Worm (Caenorhabditis elegans) whole organism, L1 larva: ENCODE measurements around the gene ZK353.3.
A peak's percentile ranks its signal among the peaks of the same experiment; 100 is the strongest.

ENCODE experiments used
- C04F5.9 ChIP-seq: sonication (generic microtip); optimal IDR thresholded peaks from 2 replicates; lab custom pipeline; 2016; ENCODE audit warnings: missing genetic modification characterization, missing compliant biosample characterization
- C16A3.4 ChIP-seq: fragments of 150-350 bp; optimal IDR thresholded peaks from 2 replicates; lab custom pipeline; 2014; ENCODE audit warnings: missing biosample characterization, missing genetic modification characterization
- blmp-1 ChIP-seq: fragments of 150-350 bp; optimal IDR thresholded peaks from 2 replicates; lab custom pipeline; 2014; ENCODE audit warnings: missing biosample characterization, missing genetic modification characterization
- ceh-63 ChIP-seq: fragments of 200-800 bp; sonication (Bioruptor generic); optimal IDR thresholded peaks from 2 replicates; lab custom pipeline; 2018; ENCODE audit warnings: mild to moderate bottlenecking, missing genetic modification characterization, missing compliant biosample characterization
- ceh-8 ChIP-seq: fragments of 200-800 bp; sonication (Bioruptor generic); optimal IDR thresholded peaks from 2 replicates; lab custom pipeline; 2018; ENCODE audit warnings: mild to moderate bottlenecking, missing genetic modification characterization, moderate library complexity, missing compliant biosample characterization
- ceh-88 ChIP-seq: fragments of 200-800 bp; sonication (Bioruptor generic); IDR thresholded peaks from 2 replicates; pipeline ENCODE4 v1.3.6; 2022; ENCODE audit warnings: missing genetic modification characterization, missing compliant biosample characterization
- ceh-90 ChIP-seq: sonication (generic microtip); optimal IDR thresholded peaks from 2 replicates; lab custom pipeline; 2016; ENCODE audit warnings: missing genetic modification characterization, missing compliant biosample characterization
- ces-1 ChIP-seq: fragments of 150-350 bp; optimal IDR thresholded peaks from 2 replicates; lab custom pipeline; 2014; ENCODE audit warnings: missing biosample characterization, missing genetic modification reagents, missing genetic modification characterization
- dpl-1 ChIP-seq, 3 experiments: fragments of 150-350 bp in 2 of 3; sonication (generic microtip) in 1 of 3; optimal IDR thresholded peaks; 2 replicates each; lab custom pipeline; 2014 to 2017; ENCODE audit warnings: missing biosample characterization in 3 of 3, missing genetic modification characterization in 3 of 3, missing genetic modification reagents in 3 of 3
- dsc-1 ChIP-seq: sonication (generic microtip); optimal IDR thresholded peaks from 2 replicates; lab custom pipeline; 2016; ENCODE audit warnings: mild to moderate bottlenecking, missing genetic modification characterization, missing compliant biosample characterization
- efl-1 ChIP-seq, 4 experiments: fragments of 150-350 bp; optimal IDR thresholded peaks in 3 of 4; peaks in 1 of 4; 1 replicate in 1 of 4; 2 replicates in 3 of 4; lab custom pipeline; 2014; ENCODE audit warnings: missing biosample characterization in 2 of 4, missing genetic modification characterization in 2 of 4, missing genetic modification reagents in 2 of 4
- efl-3 ChIP-seq: fragments of 200-800 bp; sonication (Bioruptor generic); optimal IDR thresholded peaks from 2 replicates; lab custom pipeline; 2018; ENCODE audit warnings: mild to moderate bottlenecking, missing genetic modification characterization, missing compliant biosample characterization
- egl-13 ChIP-seq: sonication (generic microtip); optimal IDR thresholded peaks from 2 replicates; lab custom pipeline; 2016; ENCODE audit warnings: missing genotype, missing genetic modification reagents, missing genetic modification characterization, missing compliant biosample characterization
- ets-5 ChIP-seq: fragments of 200-800 bp; sonication (Bioruptor generic); IDR thresholded peaks from 2 replicates; pipeline ENCODE4 v1.3.6; 2022; ENCODE audit warnings: missing genetic modification characterization, missing compliant biosample characterization
- fkh-8 ChIP-seq: sonication (generic microtip); optimal IDR thresholded peaks from 2 replicates; lab custom pipeline; 2016; ENCODE audit warnings: mild to moderate bottlenecking, missing genetic modification characterization, missing compliant biosample characterization
- grh-1 ChIP-seq: fragments of 200-800 bp; sonication (Bioruptor generic); IDR thresholded peaks from 2 replicates; pipeline ENCODE4 v1.3.6; 2022; ENCODE audit warnings: missing genetic modification reagents, missing genetic modification characterization, missing compliant biosample characterization
- hlh-17 ChIP-seq: fragments of 200-800 bp; sonication (Bioruptor generic); optimal IDR thresholded peaks from 2 replicates; lab custom pipeline; 2018; ENCODE audit warnings: missing genetic modification characterization, mild to moderate bottlenecking, missing compliant biosample characterization, moderate library complexity, borderline replicate concordance
- irx-1 ChIP-seq: sonication (generic microtip); optimal IDR thresholded peaks from 2 replicates; lab custom pipeline; 2016; ENCODE audit warnings: missing genetic modification characterization, missing compliant biosample characterization
- jun-1 ChIP-seq: fragments of 150-350 bp; optimal IDR thresholded peaks from 2 replicates; lab custom pipeline; 2014; ENCODE audit warnings: missing biosample characterization, missing genetic modification reagents, missing genetic modification characterization
- lin-14 ChIP-seq: fragments of 200-800 bp; sonication (Bioruptor generic); optimal IDR thresholded peaks from 2 replicates; lab custom pipeline; 2018; ENCODE audit warnings: mild to moderate bottlenecking, missing genetic modification characterization, moderate library complexity, missing compliant biosample characterization
- lin-35 ChIP-seq, 2 experiments: fragments of 150-350 bp; optimal IDR thresholded peaks; 2 replicates each; lab custom pipeline; 2014; ENCODE audit warnings: missing biosample characterization in 2 of 2, missing genetic modification characterization in 2 of 2, missing genetic modification reagents in 2 of 2
- lir-3 ChIP-seq: sonication (generic microtip); optimal IDR thresholded peaks from 2 replicates; lab custom pipeline; 2016; ENCODE audit warnings: mild to moderate bottlenecking, missing genetic modification characterization, moderate library complexity, missing compliant biosample characterization; ENCODE audit not compliant: poor library complexity
- lsy-2 ChIP-seq, 2 experiments: fragments of 150-350 bp; optimal IDR thresholded peaks; 2 replicates each; lab custom pipeline; 2014; ENCODE audit warnings: missing biosample characterization in 2 of 2, missing genetic modification characterization in 2 of 2
- mab-9 ChIP-seq: fragments of 200-800 bp; sonication (Bioruptor generic); IDR thresholded peaks from 2 replicates; pipeline ENCODE4 v1.3.6; 2022; ENCODE audit warnings: missing genetic modification reagents, missing genetic modification characterization, missing compliant biosample characterization
- mep-1 ChIP-seq: fragments of 150-350 bp; optimal IDR thresholded peaks from 2 replicates; lab custom pipeline; 2014; ENCODE audit warnings: missing biosample characterization, missing genetic modification characterization
- nhr-20 ChIP-seq: sonication (generic microtip); optimal IDR thresholded peaks from 2 replicates; lab custom pipeline; 2016; ENCODE audit warnings: mild to moderate bottlenecking, missing genetic modification characterization, missing compliant biosample characterization
- nhr-76 ChIP-seq: sonication (generic microtip); optimal IDR thresholded peaks from 2 replicates; lab custom pipeline; 2017; ENCODE audit warnings: missing biosample characterization, missing genetic modification characterization
- nhr-85 ChIP-seq: sonication (generic microtip); peaks from one replicate; lab custom pipeline; 2016; ENCODE audit warnings: missing genetic modification characterization, inconsistent platforms, missing compliant biosample characterization
- pqm-1 ChIP-seq: sonication (generic microtip); optimal IDR thresholded peaks from 3 replicates; lab custom pipeline; 2017; ENCODE audit warnings: missing biosample characterization, missing genetic modification characterization
- rnt-1 ChIP-seq: sonication (generic microtip); optimal IDR thresholded peaks from 2 replicates; lab custom pipeline; 2016; ENCODE audit warnings: mild to moderate bottlenecking, missing genetic modification characterization, moderate library complexity, missing compliant biosample characterization
- skn-1 ChIP-seq: fragments of 150-350 bp; optimal IDR thresholded peaks from 2 replicates; lab custom pipeline; 2014; ENCODE audit warnings: missing biosample characterization, missing genetic modification characterization
- sptf-1 ChIP-seq: fragments of 150-350 bp; optimal IDR thresholded peaks from 2 replicates; lab custom pipeline; 2014; ENCODE audit warnings: missing biosample characterization, missing genetic modification characterization
- sup-37 ChIP-seq: fragments of 200-800 bp; sonication (Bioruptor generic); optimal IDR thresholded peaks from 2 replicates; lab custom pipeline; 2018; ENCODE audit warnings: mild to moderate bottlenecking, missing genetic modification characterization, missing compliant biosample characterization
- swsn-7 ChIP-seq: sonication (generic microtip); optimal IDR thresholded peaks from 2 replicates; lab custom pipeline; 2016; ENCODE audit warnings: missing genetic modification characterization, missing compliant biosample characterization
- unc-86 ChIP-seq: sonication (generic microtip); optimal IDR thresholded peaks from 2 replicates; lab custom pipeline; 2016; ENCODE audit warnings: missing genetic modification characterization, missing compliant biosample characterization
- ztf-4 ChIP-seq: fragments of 150-350 bp; optimal IDR thresholded peaks from 2 replicates; lab custom pipeline; 2014; ENCODE audit warnings: missing biosample characterization, missing genetic modification characterization

Gene ZK353.3

ce11 chrIII:8432143-8432542 is 36.4 kb downstream of the ZK353.3 start, which contains the start of gene ZK1236.5 (continued):
- no peak for TF ChIP-seq efl-3 (GFP tag; lab: Kevin White, UChicago)
- TF ChIP-seq skn-1 (tag; lab: Kevin White, UChicago): no peak
- peak; percentile 49 for TF ChIP-seq mep-1 (tag; lab: Kevin White, UChicago)
- peak; percentile 39 for TF ChIP-seq nhr-85 (tag; lab: Kevin White, UChicago)
- TF ChIP-seq lir-3 (tag; lab: Kevin White, UChicago): no peak
- TF ChIP-seq grh-1 (GFP tag; lab: Robert Waterston, UW): no peak
- TF ChIP-seq dpl-1 (GFP tag; optimal IDR thresholded peaks at IDR 0.05; lab: Kevin White, UChicago): peak; percentile 20 to 56 (median 53)
- TF ChIP-seq pqm-1 (tag; lab: Kevin White, UChicago): no peak
- no peak for TF ChIP-seq jun-1 (tag; lab: Kevin White, UChicago)
- no peak for TF ChIP-seq egl-13 (tag; lab: Kevin White, UChicago)
- no peak for TF ChIP-seq hlh-17
- no peak for TF ChIP-seq C04F5.9 (tag; lab: Kevin White, UChicago)
- TF ChIP-seq nhr-76 (tag; lab: Kevin White, UChicago): no peak
- TF ChIP-seq ceh-88 (GFP tag; lab: Robert Waterston, UW): no peak
- TF ChIP-seq fkh-8 (tag; lab: Kevin White, UChicago): peak; percentile 28
- TF ChIP-seq sptf-1: no peak
- peak; percentile 18 for TF ChIP-seq swsn-7 (tag; lab: Kevin White, UChicago)
- no peak for TF ChIP-seq ces-1 (GFP tag; lab: Kevin White, UChicago)
- TF ChIP-seq C16A3.4 (tag; lab: Kevin White, UChicago): peak; percentile 1
- TF ChIP-seq blmp-1 (tag; lab: Kevin White, UChicago): peak; percentile 62
- TF ChIP-seq ceh-63 (GFP tag; lab: Kevin White, UChicago): no peak
- TF ChIP-seq lsy-2 (tag; optimal IDR thresholded peaks at IDR 0.05; lab: Kevin White, UChicago): peak; percentile 54 to 76
- no peak for TF ChIP-seq ceh-90 (tag; lab: Kevin White, UChicago)
- TF ChIP-seq unc-86 (tag; lab: Kevin White, UChicago): no peak
- TF ChIP-seq sup-37 (GFP tag; lab: Kevin White, UChicago): no peak
- no peak for TF ChIP-seq dsc-1 (tag; lab: Kevin White, UChicago)
- TF ChIP-seq ceh-8 (GFP tag; lab: Kevin White, UChicago): no peak
- peak; percentile 12 for TF ChIP-seq rnt-1 (tag; lab: Kevin White, UChicago)

ce11 chrIII:8435074-8435473 is 39.3 kb downstream of the ZK353.3 start, which contains the start of gene ZK1236.9:
TSS of gene ZK1236.9 (minus strand) at chrIII:8435174.
- TF ChIP-seq mab-9: no peak
- no peak for TF ChIP-seq blmp-1 (tag; lab: Kevin White, UChicago)
- TF ChIP-seq nhr-20 (tag; lab: Kevin White, UChicago): no peak
- no peak for TF ChIP-seq mep-1 (tag; lab: Kevin White, UChicago)
- no peak for TF ChIP-seq ztf-4

- TF ChIP-seq fkh-8 (tag; lab: Kevin White, UChicago) (peak; percentile 9), irx-1 (tag; lab: Kevin White, UChicago) (no peak)
These were observed 42.1 kb downstream of the ZK353.3 start for ce11 chrIII:8437763-8438414.

ce11 chrIII:8439312-8439711 is 43.5 kb downstream of the ZK353.3 start, which contains the start of gene pqn-96:
TSS of gene pqn-96 (minus strand) at chrIII:8439412.
- no peak for TF ChIP-seq efl-1 (optimal IDR thresholded peaks at IDR 0.05; lab: Kevin White, UChicago)
- TF ChIP-seq efl-1 (GFP tag; optimal IDR thresholded peaks at IDR 0.05 in 1 of 2; lab: Kevin White, UChicago): peak in 1 of 2 experiments; percentile 84
- no peak for TF ChIP-seq ets-5
- TF ChIP-seq lin-14 (GFP tag; lab: Kevin White, UChicago): no peak
- no peak for TF ChIP-seq lin-35 (GFP tag; optimal IDR thresholded peaks at IDR 0.05; lab: Kevin White, UChicago)
- TF ChIP-seq ceh-8 (GFP tag; lab: Kevin White, UChicago): no peak
- TF ChIP-seq, all 84 proteins: peak for 1
